Fruit fly (Drosophila melanogaster): Measurements from ENCODE around the gene Osi5.

The Osi5 gene

dm6 chr3R:6215053-6215882 lies 12.0 kb upstream of the Osi5 start, which contains the start of gene Osi3 (continued):
- no peak for TF ChIP-seq Bdp1 (GFP tag; optimal IDR thresholded peaks at IDR 0.05)
- TF ChIP-seq sens (GFP tag) = peak; percentile 53
- TF ChIP-seq Jarid2 (GFP tag; optimal IDR thresholded peaks at IDR 0.05) = no peak
- TF ChIP-seq Fer2 (tag; optimal IDR thresholded peaks at IDR 0.05) = no peak
- peak; percentile 12 for TF ChIP-seq HLHmδ (GFP tag; optimal IDR thresholded peaks at IDR 0.05)
- TF ChIP-seq Eip74EF (GFP tag; optimal IDR thresholded peaks at IDR 0.05) = no peak
- TF ChIP-seq Ssrp (tag; optimal IDR thresholded peaks at IDR 0.05) = no peak
- TF ChIP-seq ttk (GFP tag; IDR thresholded peaks at IDR 0.05) = no peak
- no peak for TF ChIP-seq Asciz (GFP tag; optimal IDR thresholded peaks at IDR 0.05)
- no peak for TF ChIP-seq pan (optimal IDR thresholded peaks at IDR 0.05)
- no peak for TF ChIP-seq pan (GFP tag; optimal IDR thresholded peaks at IDR 0.05 in 1 of 2, IDR thresholded peaks at IDR 0.05 in 1 of 2)
- TF ChIP-seq CG6254 (GFP tag; optimal IDR thresholded peaks at IDR 0.05) = no peak
- 0 out of 2 replicates have a peak, but pooled peaks have one; percentile 14 for TF ChIP-seq Adf1 (GFP tag; IDR thresholded peaks at IDR 0.05)
- no peak for TF ChIP-seq croc (GFP tag; conservative IDR thresholded peaks at IDR 0.05)
- TF ChIP-seq CG16813 (GFP tag; IDR thresholded peaks at IDR 0.05; ENCODE audit: partially characterized antibody) = no peak
- peak; percentile 13 for TF ChIP-seq ATbp (GFP tag; optimal IDR thresholded peaks at IDR 0.05)
- TF ChIP-seq CG15479 (GFP tag; optimal IDR thresholded peaks at IDR 0.05) = no peak
- no peak for TF ChIP-seq Mad (GFP tag; optimal IDR thresholded peaks at IDR 0.05)
- no peak for TF ChIP-seq CTCF (GFP tag; optimal IDR thresholded peaks at IDR 0.05)
- no peak for TF ChIP-seq CG1792 (GFP tag; optimal IDR thresholded peaks at IDR 0.05)
- no peak for TF ChIP-seq CkIIα-i1 (GFP tag; IDR thresholded peaks at IDR 0.05)
- peak; percentile 24 for TF ChIP-seq Blimp-1 (GFP tag; optimal IDR thresholded peaks at IDR 0.05)
- TF ChIP-seq chif (GFP tag; optimal IDR thresholded peaks at IDR 0.05) = no peak
- no peak for TF ChIP-seq Atf3 (GFP tag; optimal IDR thresholded peaks at IDR 0.05)
- TF ChIP-seq E2f2 (GFP tag; IDR thresholded peaks at IDR 0.05) = no peak
- TF ChIP-seq CG32767 (GFP tag; IDR thresholded peaks at IDR 0.05) = no peak
- no peak for TF ChIP-seq CG12236 (GFP tag; optimal IDR thresholded peaks at IDR 0.05)
- peak; percentile 13; the same call in 1 of the 2 replicates for TF ChIP-seq Xrp1 (GFP tag; IDR thresholded peaks at IDR 0.05)
- no peak for TF ChIP-seq CG17612 (GFP tag; IDR thresholded peaks at IDR 0.05)
- no peak for TF ChIP-seq CG4730 (GFP tag; IDR thresholded peaks at IDR 0.05)
- TF ChIP-seq tup (GFP tag; optimal IDR thresholded peaks at IDR 0.05) = no peak
- TF ChIP-seq CG8478 (optimal IDR thresholded peaks at IDR 0.05) = no peak
- no peak for TF ChIP-seq CG15269 (tag; optimal IDR thresholded peaks at IDR 0.05)
- no peak for TF ChIP-seq CG17186 (GFP tag; optimal IDR thresholded peaks at IDR 0.05)
- TF ChIP-seq grn (GFP tag; optimal IDR thresholded peaks at IDR 0.05) = no peak
- no peak for TF ChIP-seq unc-4 (GFP tag; IDR thresholded peaks at IDR 0.05; ENCODE audit: partially characterized antibody)
- peak; percentile 49 for TF ChIP-seq zen (tag; optimal IDR thresholded peaks at IDR 0.05)
- TF ChIP-seq jigr1 (GFP tag; IDR thresholded peaks at IDR 0.05) = no peak
- no peak for TF ChIP-seq CG31365 (tag; optimal IDR thresholded peaks at IDR 0.05)

dm6 chr3R:6221681-6222080 lies 5.6 kb upstream of the Osi5 start, which contains the start of gene Osi4:
Osi4 (minus strand) TSS chr3R:6221781.
- TF ChIP-seq CG34376 (GFP tag; optimal IDR thresholded peaks at IDR 0.05) = no peak
- no peak for TF ChIP-seq da (GFP tag; optimal IDR thresholded peaks at IDR 0.05)
- TF ChIP-seq CG12744 (GFP tag; optimal IDR thresholded peaks at IDR 0.05) = no peak
- TF ChIP-seq Max (GFP tag; optimal IDR thresholded peaks at IDR 0.05) = no peak
- TF ChIP-seq CG31441 (GFP tag; IDR thresholded peaks at IDR 0.05) = no peak
- no peak for TF ChIP-seq CG13624 (GFP tag; optimal IDR thresholded peaks at IDR 0.05)
- no peak for TF ChIP-seq CG18262 (tag; optimal IDR thresholded peaks at IDR 0.05)
- TF ChIP-seq Meics (GFP tag; optimal IDR thresholded peaks at IDR 0.05) = no peak
- no peak for TF ChIP-seq Med (GFP tag)
- no peak for TF ChIP-seq Deaf1 (tag; optimal IDR thresholded peaks at IDR 0.05)
- TF ChIP-seq gem (tag; optimal IDR thresholded peaks at IDR 0.05) = no peak
- TF ChIP-seq B-H1 (GFP tag; IDR thresholded peaks at IDR 0.05) = no peak
- TF ChIP-seq wor (GFP tag; IDR thresholded peaks at IDR 0.05) = no peak
- no peak for TF ChIP-seq Opbp (GFP tag; IDR thresholded peaks at IDR 0.05; ENCODE audit: partially characterized antibody)

All from whole organism, embryonic.